Worm (Caenorhabditis elegans): ENCODE measurements around the gene sru-42.

DNA sequence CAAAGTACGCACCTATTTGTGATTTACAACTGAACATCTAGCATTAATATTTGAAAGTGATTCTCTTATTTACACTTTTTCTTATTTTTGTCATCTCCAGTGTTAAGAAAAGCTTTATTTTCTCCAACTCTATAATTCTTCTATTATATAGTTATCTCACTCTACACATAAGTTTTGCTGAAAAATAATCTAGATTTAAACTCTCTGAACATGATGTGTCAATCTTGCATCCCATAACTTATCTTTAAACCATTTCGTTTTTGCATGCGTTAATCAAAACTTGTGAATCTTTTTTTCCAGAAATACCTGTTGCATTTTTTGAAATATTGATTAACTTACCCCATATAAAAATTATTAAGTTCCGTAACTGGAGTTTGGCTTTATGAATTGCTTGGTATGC lies 39.7 kb downstream of the sru-42 start, which contains the start of gene nhr-268:
- TF ChIP-seq R02D3.7 (tag; optimal IDR thresholded peaks at IDR 0.05) (no peak), nhr-12 (tag; optimal IDR thresholded peaks at IDR 0.05) (no peak)
